Fruit fly (Drosophila melanogaster) whole organism, pupa: ENCODE results near the gene CG43367.

ENCODE experiments used
- CG10348 ChIP-seq: fragments of 200-800 bp; sonication (Bioruptor generic); IDR thresholded peaks from 2 replicates; pipeline ENCODE4 v1.3.6; 2022; ENCODE audit warnings: missing biosample characterization, missing genetic modification characterization
- CG12605 ChIP-seq: fragments of 200-800 bp; sonication (Bioruptor generic); IDR thresholded peaks from 2 replicates; pipeline ENCODE4 v1.3.6; 2022; ENCODE audit warnings: missing biosample characterization, missing genetic modification characterization
- CG13204 ChIP-seq: fragments of 200-800 bp; sonication (Bioruptor generic); optimal IDR thresholded peaks from 2 replicates; lab custom pipeline; 2018; ENCODE audit warnings: missing biosample characterization, mild to moderate bottlenecking, missing genetic modification characterization, moderate library complexity
- CG14655 ChIP-seq: fragments of 200-800 bp; sonication (Bioruptor generic); optimal IDR thresholded peaks from 3 replicates; lab custom pipeline; 2017; ENCODE audit warnings: mild to moderate bottlenecking, missing biosample characterization, missing genetic modification reagents, missing genetic modification characterization
- CG15710 ChIP-seq: fragments of 200-800 bp; sonication (Bioruptor generic); optimal IDR thresholded peaks from 2 replicates; lab custom pipeline; 2018; ENCODE audit warnings: missing biosample characterization, mild to moderate bottlenecking, missing genetic modification characterization, moderate library complexity
- CG17806 ChIP-seq: fragments of 200-800 bp; sonication (Bioruptor generic); optimal IDR thresholded peaks from 2 replicates; lab custom pipeline; 2018; ENCODE audit warnings: missing biosample characterization, mild to moderate bottlenecking, missing genetic modification characterization, moderate library complexity
- CG32121 ChIP-seq: fragments of 200-800 bp; sonication (Bioruptor generic); IDR thresholded peaks from 2 replicates; pipeline ENCODE4 v1.3.6; 2022; ENCODE audit warnings: missing biosample characterization, missing genetic modification characterization
- CG34367 ChIP-seq: fragments of 200-800 bp; sonication (Bioruptor generic); optimal IDR thresholded peaks from 2 replicates; lab custom pipeline; 2018; ENCODE audit warnings: missing biosample characterization, mild to moderate bottlenecking, missing genetic modification characterization
- CG4496 ChIP-seq: fragments of 200-800 bp; sonication (Bioruptor generic); IDR thresholded peaks from 3 replicates; pipeline ENCODE4 v1.3.6; 2022; ENCODE audit warnings: missing biosample characterization, missing genetic modification characterization
- CG8159 ChIP-seq: fragments of 200-800 bp; sonication (Bioruptor generic); optimal IDR thresholded peaks from 3 replicates; lab custom pipeline; 2018; ENCODE audit warnings: missing biosample characterization, mild to moderate bottlenecking, missing genetic modification characterization, moderate library complexity
- CG8301 ChIP-seq: fragments of 200-800 bp; sonication (Bioruptor generic); optimal IDR thresholded peaks from 2 replicates; lab custom pipeline; 2018; ENCODE audit warnings: missing biosample characterization, mild to moderate bottlenecking, missing genetic modification characterization
- CG9948 ChIP-seq: fragments of 200-800 bp; sonication (Bioruptor generic); optimal IDR thresholded peaks from 2 replicates; lab custom pipeline; 2018; ENCODE audit warnings: missing biosample characterization, mild to moderate bottlenecking, missing genetic modification characterization, moderate library complexity
- D1 ChIP-seq: fragments of 200-800 bp; sonication (Bioruptor generic); optimal IDR thresholded peaks from 2 replicates; lab custom pipeline; 2018; ENCODE audit warnings: missing biosample characterization, mild to moderate bottlenecking, missing genetic modification characterization, moderate library complexity
- EcR ChIP-seq: fragments of 200-800 bp; sonication (Bioruptor generic); optimal IDR thresholded peaks from 3 replicates; lab custom pipeline; 2019; ENCODE audit warnings: missing biosample characterization, missing genetic modification characterization, mild to moderate bottlenecking, moderate library complexity, missing genetic modification reagents
- Ets98B ChIP-seq: fragments of 200-800 bp; sonication (Bioruptor generic); IDR thresholded peaks from 2 replicates; pipeline ENCODE4 v1.3.6; 2022; ENCODE audit warnings: missing biosample characterization, missing genetic modification characterization
- Pif1A ChIP-seq: fragments of 200-800 bp; sonication (Bioruptor generic); optimal IDR thresholded peaks from 3 replicates; lab custom pipeline; 2016; ENCODE audit warnings: missing biosample characterization, missing genetic modification characterization
- Pif1B ChIP-seq: fragments of 200-800 bp; sonication (Bioruptor generic); optimal IDR thresholded peaks from 3 replicates; lab custom pipeline; 2016; ENCODE audit warnings: missing biosample characterization, missing genetic modification characterization
- Snoo ChIP-seq: fragments of 200-800 bp; sonication (Bioruptor generic); optimal IDR thresholded peaks from 3 replicates; lab custom pipeline; 2017; ENCODE audit warnings: missing biosample characterization, mild to moderate bottlenecking, missing genetic modification characterization, inconsistent platforms
- fd96Ca ChIP-seq: fragments of 200-800 bp; sonication (Bioruptor generic); IDR thresholded peaks from 3 replicates; pipeline ENCODE4 v1.3.6; 2022; ENCODE audit warnings: missing biosample characterization, missing genetic modification characterization
- gl ChIP-seq: fragments of 200-800 bp; sonication (Bioruptor generic); optimal IDR thresholded peaks from 2 replicates; lab custom pipeline; 2018; ENCODE audit warnings: missing biosample characterization, mild to moderate bottlenecking, missing genetic modification characterization
- rn ChIP-seq: fragments of 200-800 bp; sonication (Bioruptor generic); IDR thresholded peaks from 2 replicates; pipeline ENCODE4 v1.3.6; 2022; ENCODE audit warnings: missing biosample characterization, missing genetic modification characterization

Gene CG43367

dm6 chr3L:4232227-4232626, 38.4 kb downstream of the CG43367 start:
- TF ChIP-seq CG17806 = no peak
- TF ChIP-seq gl = no peak
- no peak for TF ChIP-seq CG8301 (tag; lab: Kevin White, UChicago)
- no peak for TF ChIP-seq rn
- TF ChIP-seq Pif1B (GFP tag; lab: Kevin White, UChicago) = no peak
- TF ChIP-seq CG14655 = no peak
- TF ChIP-seq CG10348 (GFP tag; lab: Robert Waterston, UW) = no peak
- no peak for TF ChIP-seq fd96Ca (GFP tag; lab: Robert Waterston, UW)
- no peak for TF ChIP-seq CG32121 (GFP tag; lab: Robert Waterston, UW)
- TF ChIP-seq, all 21 proteins: peak for 0

- TF ChIP-seq CG14655 = peak; percentile 5
- no peak for TF ChIP-seq D1
These were observed 39.1 kb downstream of the CG43367 start for dm6 chr3L:4232724-4233367.

DNA sequence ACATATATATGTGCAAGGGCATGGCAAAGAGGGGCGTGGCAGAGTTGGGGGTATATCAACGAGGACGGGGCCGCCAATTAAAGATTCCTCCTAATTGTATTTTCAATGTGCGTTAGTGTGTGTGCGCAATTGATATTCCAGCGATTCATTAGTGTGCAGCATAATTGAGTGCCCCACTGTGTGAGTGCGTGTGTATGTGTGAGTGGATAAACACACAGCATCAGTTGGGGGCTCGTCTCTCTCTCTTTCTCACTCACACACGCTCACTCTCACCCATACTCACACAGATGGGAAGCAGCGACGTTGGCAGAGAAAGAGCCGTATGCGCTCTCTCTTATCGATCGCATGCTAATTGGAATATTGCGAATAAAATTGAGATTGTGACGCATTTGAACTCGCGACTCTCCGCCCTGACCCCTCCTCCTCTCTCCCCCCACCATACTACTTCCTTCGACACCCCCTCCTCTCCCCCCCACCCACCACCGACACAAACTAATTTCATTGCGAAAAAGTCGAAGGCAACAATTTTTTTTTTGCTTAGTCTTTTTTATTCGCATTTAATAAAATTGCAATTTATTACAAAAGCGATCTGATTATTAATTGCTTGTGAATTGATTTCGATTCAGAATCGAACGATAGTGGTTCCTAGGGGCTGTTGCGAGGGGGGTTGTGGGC, 39.9 kb downstream of the CG43367 start:
- TF ChIP-seq CG4496 (GFP tag; lab: Robert Waterston, UW) (no peak), Snoo (tag; lab: Kevin White, UChicago) (no peak), D1 (no peak), CG12605 (GFP tag; lab: Robert Waterston, UW) (no peak), rn (no peak), CG32121 (GFP tag; lab: Robert Waterston, UW) (no peak), CG17806 (no peak), Pif1A (GFP tag; lab: Kevin White, UChicago) (no peak), CG9948 (tag; lab: Kevin White, UChicago) (no peak), CG15710 (tag; lab: Kevin White, UChicago) (no peak), CG14655 (no peak), CG8159 (no peak), CG8301 (tag; lab: Kevin White, UChicago) (no peak), fd96Ca (GFP tag; lab: Robert Waterston, UW) (no peak), CG10348 (GFP tag; lab: Robert Waterston, UW) (no peak), CG34367 (no peak), gl (no peak), Ets98B (GFP tag; lab: Robert Waterston, UW) (no peak)

dm6 chr3L:4236097-4236572, 42.3 kb downstream of the CG43367 start, which contains the start of gene ImpL2:
Gene ImpL2 (minus strand): TSS chr3L:4236147.
- TF ChIP-seq EcR (GFP tag; lab: Kevin White, UChicago) (no peak), CG8301 (tag; lab: Kevin White, UChicago) (no peak), CG15710 (tag; lab: Kevin White, UChicago) (no peak), CG32121 (GFP tag; lab: Robert Waterston, UW) (no peak), CG8159 (no peak), gl (no peak), Ets98B (GFP tag; lab: Robert Waterston, UW) (no peak), D1 (no peak), CG9948 (tag; lab: Kevin White, UChicago) (no peak), Pif1B (GFP tag; lab: Kevin White, UChicago) (no peak), Pif1A (GFP tag; lab: Kevin White, UChicago) (no peak), CG13204 (GFP tag; lab: Kevin White, UChicago) (no peak), CG12605 (GFP tag; lab: Robert Waterston, UW) (no peak), fd96Ca (GFP tag; lab: Robert Waterston, UW) (no peak), Snoo (tag; lab: Kevin White, UChicago) (no peak), CG14655 (no peak), CG34367 (no peak), CG4496 (GFP tag; lab: Robert Waterston, UW) (no peak)
- TF ChIP-seq, all 21 proteins: peak for 0

- TF ChIP-seq CG32121 (GFP tag; lab: Robert Waterston, UW) = no peak
- no peak for TF ChIP-seq CG10348 (GFP tag; lab: Robert Waterston, UW)
- no peak for TF ChIP-seq EcR (GFP tag; lab: Kevin White, UChicago)
- no peak for TF ChIP-seq CG8159
- TF ChIP-seq Ets98B (GFP tag; lab: Robert Waterston, UW) = no peak
- no peak for TF ChIP-seq fd96Ca (GFP tag; lab: Robert Waterston, UW)
- no peak for TF ChIP-seq CG13204 (GFP tag; lab: Kevin White, UChicago)
- no peak for TF ChIP-seq rn
- TF ChIP-seq CG8301 (tag; lab: Kevin White, UChicago) = no peak
- TF ChIP-seq CG34367 = no peak
- no peak for TF ChIP-seq gl
- no peak for TF ChIP-seq CG12605 (GFP tag; lab: Robert Waterston, UW)
- TF ChIP-seq CG9948 (tag; lab: Kevin White, UChicago) = no peak
- no peak for TF ChIP-seq CG4496 (GFP tag; lab: Robert Waterston, UW)
- TF ChIP-seq D1 = no peak
- TF ChIP-seq CG17806 = no peak
- no peak for TF ChIP-seq CG14655
- TF ChIP-seq CG15710 (tag; lab: Kevin White, UChicago) = no peak
These were observed 44.4 kb downstream of the CG43367 start for dm6 chr3L:4238195-4238594.
